Fruit fly (Drosophila melanogaster) whole organism, prepupa: ENCODE data around the gene CG44140.

Experiments used
- CG6276 ChIP-seq: fragments of 200-800 bp; sonication (Bioruptor generic); optimal IDR thresholded peaks from 2 replicates; lab custom pipeline; 2017; ENCODE audit warnings: missing biosample characterization, mild to moderate bottlenecking, missing genetic modification characterization
- Lpt ChIP-seq: fragments of 200-800 bp; sonication (Bioruptor generic); optimal IDR thresholded peaks from 3 replicates; lab custom pipeline; 2016; ENCODE audit warnings: missing biosample characterization, missing genetic modification characterization
- Sox102F ChIP-seq: fragments of 200-800 bp; sonication (Bioruptor generic); optimal IDR thresholded peaks from 2 replicates; lab custom pipeline; 2016; ENCODE audit warnings: missing biosample characterization, mild to moderate bottlenecking, missing genetic modification characterization

- TF ChIP-seq Lpt (GFP tag; lab: Kevin White, UChicago) (no peak), CG6276 (GFP tag; lab: Kevin White, UChicago) (no peak), Sox102F (no peak)
Observed at dm6 chr2L:15742976-15743375, 48.7 kb upstream of the CG44140 start.
